Fruit fly (Drosophila melanogaster): ENCODE data around the gene Ho.

Ho gene

DNA sequence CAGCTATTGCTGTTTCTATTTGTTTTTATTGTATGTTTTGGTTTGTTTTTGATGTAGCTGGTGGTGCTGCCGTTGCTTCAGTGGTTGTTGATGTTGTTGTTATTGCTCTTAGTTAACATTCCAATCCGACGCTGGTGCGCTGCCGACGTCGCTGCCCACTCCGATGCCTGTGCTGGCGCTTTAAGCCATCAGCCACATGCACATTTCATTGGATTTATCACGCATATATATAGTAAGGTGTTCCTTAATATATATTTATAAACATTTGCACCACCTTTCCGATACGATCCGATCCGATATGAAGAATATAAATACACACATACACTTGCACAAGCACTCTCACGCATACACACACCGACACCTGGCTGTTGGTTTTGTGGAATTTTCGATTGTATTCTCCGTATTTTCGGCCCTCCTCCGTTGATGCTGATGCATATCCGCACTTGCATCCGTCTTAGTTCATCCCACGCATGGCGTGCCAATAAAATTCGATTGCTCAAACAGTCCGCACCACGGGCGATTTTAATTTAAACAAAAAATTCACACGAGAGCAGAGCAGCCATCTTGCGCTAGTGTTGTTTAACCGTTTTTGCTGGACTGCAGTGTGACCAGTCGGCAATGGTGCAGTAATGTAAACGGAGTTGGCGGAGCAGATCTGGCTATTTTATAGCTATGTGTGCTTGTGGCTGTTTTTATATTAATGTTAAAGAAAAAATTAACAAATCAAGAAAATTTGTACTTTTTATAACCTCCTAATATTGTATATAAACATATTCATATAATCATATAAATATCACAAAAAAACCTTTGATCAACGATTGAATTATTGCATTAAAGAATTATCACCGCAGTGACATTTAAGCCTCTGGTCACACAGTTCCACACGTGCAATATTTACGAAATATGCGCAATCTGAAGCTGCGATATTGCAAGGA, 29.2 kb upstream of the Ho start, which contains the start of the genes Csk and Elp1 (continued):
- TF ChIP-seq Hr78 (GFP tag; optimal IDR thresholded peaks at IDR 0.05), result no peak
- peak; percentile 48 for TF ChIP-seq Bdp1 (GFP tag; optimal IDR thresholded peaks at IDR 0.05)
- TF ChIP-seq kay (GFP tag; optimal IDR thresholded peaks at IDR 0.05), result peak; percentile 38
- no peak for TF ChIP-seq vfl (GFP tag; optimal IDR thresholded peaks at IDR 0.05)
- peak; percentile 36 for TF ChIP-seq CG1647 (GFP tag; optimal IDR thresholded peaks at IDR 0.05)
- peak; percentile 4 for TF ChIP-seq Antp (GFP tag; optimal IDR thresholded peaks at IDR 0.05)
- TF ChIP-seq gsb (GFP tag; IDR thresholded peaks at IDR 0.05), result no peak
- TF ChIP-seq CG8089 (GFP tag; optimal IDR thresholded peaks at IDR 0.05), result no peak
- TF ChIP-seq CG34422 (GFP tag; IDR thresholded peaks at IDR 0.05), result peak; percentile 37; the same call in 1 of the 3 replicates
- TF ChIP-seq CG16813 (GFP tag; IDR thresholded peaks at IDR 0.05; ENCODE audit: partially characterized antibody), result no peak
- TF ChIP-seq CG4730 (GFP tag; IDR thresholded peaks at IDR 0.05), result no peak
- TF ChIP-seq amos (GFP tag; IDR thresholded peaks at IDR 0.05; ENCODE audit: partially characterized antibody), result 0 out of 2 replicates have a peak, but pooled peaks have one; percentile 29
- TF ChIP-seq CG15011 (GFP tag; optimal IDR thresholded peaks at IDR 0.05), result peak; percentile 26
- TF ChIP-seq CG2889 (GFP tag; IDR thresholded peaks at IDR 0.05), result no peak
- no peak for TF ChIP-seq Drgx (GFP tag; IDR thresholded peaks at IDR 0.05)
- TF ChIP-seq CG2199 (GFP tag; IDR thresholded peaks at IDR 0.05), result no peak
- no peak for TF ChIP-seq CG6765 (GFP tag; optimal IDR thresholded peaks at IDR 0.05)
- TF ChIP-seq CrebB (tag; optimal IDR thresholded peaks at IDR 0.05), result no peak
- TF ChIP-seq pb (GFP tag; optimal IDR thresholded peaks at IDR 0.05), result no peak
- no peak for TF ChIP-seq repo (GFP tag; optimal IDR thresholded peaks at IDR 0.05)
- no peak for TF ChIP-seq CG15073 (GFP tag; optimal IDR thresholded peaks at IDR 0.05)
- no peak for TF ChIP-seq Usf (GFP tag; optimal IDR thresholded peaks at IDR 0.05)
- peak; percentile 16 for TF ChIP-seq exex (tag; optimal IDR thresholded peaks at IDR 0.05)
- TF ChIP-seq sd (tag; optimal IDR thresholded peaks at IDR 0.05), result peak; percentile 91
- TF ChIP-seq Lhr (GFP tag; optimal IDR thresholded peaks at IDR 0.05), result peak; percentile 69
- TF ChIP-seq HmgD (GFP tag; optimal IDR thresholded peaks at IDR 0.05), result no peak
- TF ChIP-seq eve (GFP tag; optimal IDR thresholded peaks at IDR 0.05), result peak in 1 of 2 experiments; percentile 50
- TF ChIP-seq CG12236 (GFP tag; optimal IDR thresholded peaks at IDR 0.05), result no peak
- TF ChIP-seq tll (GFP tag; optimal IDR thresholded peaks at IDR 0.05), result no peak
- TF ChIP-seq CG16863 (GFP tag; optimal IDR thresholded peaks at IDR 0.05), result no peak
- TF ChIP-seq Awh (GFP tag; IDR thresholded peaks at IDR 0.05), result no peak
- TF ChIP-seq sr (GFP tag; IDR thresholded peaks at IDR 0.05), result peak; percentile 80
- no peak for TF ChIP-seq ranshi (GFP tag; IDR thresholded peaks at IDR 0.05)
- TF ChIP-seq CG7372 (GFP tag; IDR thresholded peaks at IDR 0.05), result 0 out of 2 replicates have a peak, but pooled peaks have one; percentile 39
- no peak for TF ChIP-seq sna (GFP tag; IDR thresholded peaks at IDR 0.05; ENCODE audit: partially characterized antibody)
- no peak for TF ChIP-seq zf30C (GFP tag; optimal IDR thresholded peaks at IDR 0.05)
- TF ChIP-seq Sry-δ (GFP tag; optimal IDR thresholded peaks at IDR 0.05), result peak; percentile 18
- TF ChIP-seq dm (GFP tag; optimal IDR thresholded peaks at IDR 0.05), result peak; percentile 68
- TF ChIP-seq nom (GFP tag; optimal IDR thresholded peaks at IDR 0.05), result peak; percentile 44
- TF ChIP-seq Ravus (GFP tag; IDR thresholded peaks at IDR 0.05), result no peak
- TF ChIP-seq CG14050 (GFP tag; IDR thresholded peaks at IDR 0.05), result no peak
- peak; percentile 86 for TF ChIP-seq Max (GFP tag; optimal IDR thresholded peaks at IDR 0.05)
- peak; percentile 27 for TF ChIP-seq mirr (GFP tag; optimal IDR thresholded peaks at IDR 0.05)
- TF ChIP-seq TFAM (GFP tag; optimal IDR thresholded peaks at IDR 0.05), result no peak
- TF ChIP-seq Mad (GFP tag; optimal IDR thresholded peaks at IDR 0.05), result peak; percentile 41
- TF ChIP-seq dpn (GFP tag; optimal IDR thresholded peaks at IDR 0.05), result peak; percentile 50 to 63
- TF ChIP-seq p53 (GFP tag; optimal IDR thresholded peaks at IDR 0.05), result no peak
- TF ChIP-seq psq (GFP tag; optimal IDR thresholded peaks at IDR 0.05), result no peak
- no peak for TF ChIP-seq CG17612 (GFP tag; IDR thresholded peaks at IDR 0.05)
